Fruit fly (Drosophila melanogaster) whole organism: Measurements from ENCODE around the gene Vti1b.

Experiments used
- CG8478 ChIP-seq: fragments of >200 bp; optimal IDR thresholded peaks from 2 replicates; lab custom pipeline; 2018; ENCODE audit warnings: inconsistent platforms
- Dll ChIP-seq: fragments of >200 bp; optimal IDR thresholded peaks from 2 replicates; lab custom pipeline; 2017
- EcR ChIP-seq, 2 experiments: fragments of >200 bp; optimal IDR thresholded peaks; 2 replicates each; lab custom pipeline; 2017; ENCODE audit warnings: missing biosample characterization in 2 of 2, missing genetic modification characterization in 2 of 2, missing genetic modification reagents in 2 of 2
- pan ChIP-seq: fragments of >200 bp; optimal IDR thresholded peaks from 2 replicates; lab custom pipeline; 2017
- psq ChIP-seq: fragments of >200 bp; optimal IDR thresholded peaks from 2 replicates; lab custom pipeline; 2017
- usp ChIP-seq: fragments of >200 bp; optimal IDR thresholded peaks from 2 replicates; lab custom pipeline; 2017; ENCODE audit warnings: missing biosample characterization, missing genetic modification characterization, mixed read lengths

Gene Vti1b

DNA sequence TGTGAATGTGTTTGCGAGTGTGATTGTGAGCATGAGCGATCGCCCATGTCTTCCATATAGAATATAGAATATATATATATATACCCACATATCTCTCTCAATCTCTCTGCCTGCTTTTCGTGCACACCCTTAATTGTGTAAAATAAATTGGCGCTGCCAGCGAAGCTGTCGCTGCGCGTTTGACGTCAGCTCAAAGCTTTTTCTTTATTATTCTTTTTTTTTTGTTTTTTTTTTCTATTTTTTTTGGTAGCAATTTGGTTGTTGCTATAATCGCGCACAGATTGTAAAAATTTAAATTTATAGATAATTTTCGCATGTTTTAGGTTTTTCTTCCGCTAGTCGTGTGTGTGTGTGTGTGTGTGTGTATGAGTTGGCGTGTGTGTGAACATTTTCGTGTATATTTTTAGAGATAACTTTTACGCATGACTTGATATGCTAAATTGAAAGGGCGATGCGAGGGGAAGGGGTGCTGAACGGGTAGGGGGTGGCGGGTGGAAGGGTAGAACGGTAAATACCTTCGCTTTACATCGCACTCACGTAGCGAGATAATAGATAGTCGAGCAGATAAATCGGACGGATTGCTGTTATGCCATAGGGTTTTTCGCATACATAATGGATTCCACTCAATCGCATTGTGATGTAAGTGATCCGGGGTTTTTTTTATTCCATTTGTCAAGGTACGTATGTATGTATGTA is 48.5 kb downstream of the Vti1b start:
- TF ChIP-seq usp (GFP tag; lab: Kevin White, UChicago), result no peak
- TF ChIP-seq psq (lab: Kevin White, UChicago), result no peak
- no peak for TF ChIP-seq EcR (GFP tag; optimal IDR thresholded peaks at IDR 0.05; lab: Kevin White, UChicago)
- TF ChIP-seq CG8478, result no peak
- TF ChIP-seq Dll, result no peak
- TF ChIP-seq pan (lab: Kevin White, UChicago), result no peak

DNA sequence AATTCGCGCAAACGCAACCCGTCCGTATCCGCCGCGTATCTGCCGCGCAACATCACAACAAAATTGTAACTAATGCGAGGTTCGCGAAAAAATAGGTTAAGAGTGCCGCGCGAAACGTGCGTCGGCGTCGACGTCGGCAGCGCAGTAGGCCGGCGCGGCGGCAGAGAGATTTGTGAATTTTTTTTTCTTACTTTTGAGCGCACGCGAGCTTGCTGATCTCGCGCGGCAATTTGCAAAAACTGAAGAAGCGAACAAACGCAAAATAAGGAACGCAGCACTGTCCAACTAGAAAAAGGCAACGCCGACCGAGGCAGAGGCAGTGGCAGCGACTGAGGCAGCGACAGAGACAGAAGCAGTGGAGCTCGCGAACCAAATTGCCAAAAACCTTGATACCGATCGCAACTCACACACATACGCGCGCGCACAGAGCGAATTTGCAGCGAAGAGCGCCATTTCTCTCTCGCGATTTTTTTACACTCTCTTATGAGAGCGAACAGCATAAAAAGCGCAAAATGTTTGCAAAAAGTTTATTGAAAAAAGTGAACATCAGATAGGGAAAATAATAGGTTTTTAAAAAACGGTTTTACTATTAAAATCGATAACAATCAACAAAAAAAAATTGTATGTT is 50.5 kb downstream of the Vti1b start:
- TF ChIP-seq psq (lab: Kevin White, UChicago), result no peak
- no peak for TF ChIP-seq CG8478
- TF ChIP-seq EcR (GFP tag; optimal IDR thresholded peaks at IDR 0.05; lab: Kevin White, UChicago), result no peak
- TF ChIP-seq Dll, result peak; percentile 67
- TF ChIP-seq pan (lab: Kevin White, UChicago), result no peak

DNA sequence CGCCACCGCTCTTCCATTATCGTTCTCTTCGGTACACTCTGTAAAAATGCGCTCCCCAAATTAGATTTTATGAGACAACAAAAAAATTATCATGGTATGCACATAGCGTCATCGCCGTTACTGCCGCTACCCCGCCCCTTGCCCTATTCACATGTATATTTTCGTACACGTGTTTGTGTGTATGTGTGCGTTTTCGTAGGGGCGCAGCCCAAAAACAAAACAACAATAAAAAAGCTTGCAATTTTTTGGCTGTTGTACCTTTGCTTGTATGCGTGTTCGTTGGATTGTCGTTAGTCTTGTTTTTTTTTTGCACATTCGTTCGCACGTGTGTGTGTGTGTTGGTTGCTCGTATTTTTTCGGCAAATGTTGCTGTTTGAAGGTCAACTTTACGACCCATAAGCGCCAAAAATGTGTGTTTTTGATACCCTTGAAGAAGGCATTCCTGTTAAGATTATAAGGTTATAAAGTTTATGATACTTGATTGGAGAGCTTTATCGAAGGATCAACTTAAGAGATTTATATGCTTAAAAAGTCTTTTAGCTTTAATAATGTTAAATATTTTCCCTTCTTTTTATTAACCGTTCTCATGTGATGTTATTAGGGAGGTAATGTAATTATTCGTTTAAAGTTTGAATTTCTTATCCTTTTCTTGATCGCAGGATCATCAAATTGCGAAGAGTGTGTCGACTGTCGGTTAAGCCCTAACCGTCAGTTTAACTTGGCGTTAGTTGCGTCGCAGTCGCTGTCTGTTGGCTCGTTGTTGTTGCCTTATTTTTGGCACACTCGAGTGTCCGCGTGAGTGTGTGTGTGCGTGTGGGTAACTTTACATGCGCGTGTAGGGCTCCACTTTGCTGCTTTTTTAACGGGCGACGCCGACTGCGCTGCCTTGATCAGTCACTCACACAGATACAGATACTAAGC is 51.5 kb downstream of the Vti1b start:
- TF ChIP-seq CG8478, result no peak
- no peak for TF ChIP-seq EcR (GFP tag; optimal IDR thresholded peaks at IDR 0.05; lab: Kevin White, UChicago)
- TF ChIP-seq usp (GFP tag; lab: Kevin White, UChicago), result no peak
- no peak for TF ChIP-seq pan (lab: Kevin White, UChicago)
- no peak for TF ChIP-seq psq (lab: Kevin White, UChicago)
- TF ChIP-seq Dll, result no peak

DNA sequence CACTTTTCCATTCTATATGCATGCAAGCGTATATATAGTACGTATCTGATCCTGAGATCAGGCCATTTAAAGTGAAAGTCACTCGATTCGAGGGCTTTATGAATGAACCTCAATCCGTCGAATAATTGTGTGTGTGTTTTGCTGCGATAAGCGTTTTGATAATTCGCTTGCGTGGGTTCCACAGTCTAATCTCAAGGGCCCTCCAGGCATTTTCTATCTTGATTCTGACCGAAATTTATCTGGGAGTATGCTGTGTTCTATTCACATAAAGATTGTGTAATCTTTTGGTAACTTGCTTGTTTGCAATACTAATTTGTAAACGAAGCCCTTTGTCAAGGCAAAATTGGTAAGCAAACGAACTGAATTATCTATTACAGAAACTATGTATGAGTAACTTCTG is 52.4 kb downstream of the Vti1b start:
- TF ChIP-seq psq (lab: Kevin White, UChicago) (no peak), usp (GFP tag; lab: Kevin White, UChicago) (no peak), pan (lab: Kevin White, UChicago) (no peak), EcR (GFP tag; optimal IDR thresholded peaks at IDR 0.05; lab: Kevin White, UChicago) (no peak), CG8478 (no peak), Dll (no peak)
